Worm (Caenorhabditis elegans) whole organism, L2 larva: ENCODE data around the gene Y39A1A.20.

Source experiments
- lin-39 ChIP-seq: fragments of 150-350 bp; optimal IDR thresholded peaks from 2 replicates; lab custom pipeline; 2014; ENCODE audit warnings: missing biosample characterization, missing genetic modification reagents, missing genetic modification characterization
- mdl-1 ChIP-seq, 2 experiments: fragments of 150-350 bp in 1 of 2; sonication (generic microtip) in 1 of 2; optimal IDR thresholded peaks; 2 replicates each; lab custom pipeline; 2017; ENCODE audit warnings: missing biosample characterization in 2 of 2, missing genetic modification characterization in 2 of 2
- nhr-10 ChIP-seq: sonication (generic microtip); optimal IDR thresholded peaks from 2 replicates; lab custom pipeline; 2017; ENCODE audit warnings: missing biosample characterization, missing genetic modification characterization
- nhr-129 ChIP-seq: fragments of 150-350 bp; optimal IDR thresholded peaks from 2 replicates; lab custom pipeline; 2014; ENCODE audit warnings: missing biosample characterization, missing genetic modification characterization
- nhr-6 ChIP-seq: fragments of 150-350 bp; optimal IDR thresholded peaks from 2 replicates; lab custom pipeline; 2014; ENCODE audit warnings: missing biosample characterization, missing genetic modification characterization
- peb-1 ChIP-seq: fragments of 150-350 bp; optimal IDR thresholded peaks from 2 replicates; lab custom pipeline; 2014; ENCODE audit warnings: missing biosample characterization, missing genetic modification characterization
- unc-39 ChIP-seq: fragments of 150-350 bp; optimal IDR thresholded peaks from 2 replicates; lab custom pipeline; 2014; ENCODE audit warnings: missing biosample characterization, missing genetic modification characterization
- zag-1 ChIP-seq: fragments of 150-350 bp; optimal IDR thresholded peaks from 2 replicates; lab custom pipeline; 2014; ENCODE audit warnings: missing biosample characterization, missing genetic modification characterization

- no peak for TF ChIP-seq mdl-1 (tag; optimal IDR thresholded peaks at IDR 0.05; lab: Kevin White, UChicago)
- TF ChIP-seq unc-39 (tag; lab: Kevin White, UChicago) = no peak
- TF ChIP-seq peb-1 = no peak
- no peak for TF ChIP-seq zag-1 (tag; lab: Kevin White, UChicago)
- no peak for TF ChIP-seq nhr-129 (tag; lab: Kevin White, UChicago)
- TF ChIP-seq lin-39 = no peak
- no peak for TF ChIP-seq nhr-6 (tag; lab: Kevin White, UChicago)
- TF ChIP-seq nhr-10 = no peak
Observed at ce11 chrIII:10746406-10746807, 46.0 kb upstream of the Y39A1A.20 start.
